Worm (Caenorhabditis elegans): ENCODE results near the gene Y39G8C.2.
A peak's percentile ranks its signal among the peaks of the same experiment; 100 is the strongest.

The Y39G8C.2 gene

DNA sequence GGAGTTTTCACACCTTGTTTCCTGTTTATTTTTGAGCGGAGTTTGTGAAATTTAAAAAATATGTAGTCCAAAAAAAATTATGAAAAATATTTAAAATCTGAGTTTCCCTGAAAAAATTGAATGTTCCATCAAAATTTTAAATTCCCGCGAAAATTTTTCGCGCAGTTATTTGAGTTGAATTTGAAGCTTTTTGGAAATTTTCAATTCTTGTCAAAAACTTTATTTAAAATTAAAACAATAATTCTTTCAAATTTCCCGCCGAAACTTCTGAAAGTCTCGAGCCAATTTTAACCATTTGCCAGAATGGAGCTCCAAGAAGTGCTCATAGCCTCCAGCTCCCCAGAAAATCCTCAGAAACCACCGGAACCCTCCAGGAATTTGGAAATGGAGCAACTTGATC lies 7.1 kb upstream of the Y39G8C.2 start, which contains the start of gene gur-4:
Gene gur-4 (plus strand): TSS at position 301 of the 400 bp plus-strand sequence.
- TF ChIP-seq sea-2 (GFP tag; optimal IDR thresholded peaks at IDR 0.05) (no peak), ceh-16 (tag; optimal IDR thresholded peaks at IDR 0.05) (no peak), ceh-9 (tag; optimal IDR thresholded peaks at IDR 0.05) (no peak), zag-1 (tag; optimal IDR thresholded peaks at IDR 0.05) (no peak), nhr-23 (tag; optimal IDR thresholded peaks at IDR 0.05) (no peak), snpc-4 (tag; optimal IDR thresholded peaks at IDR 0.05) (no peak), pqm-1 (tag; optimal IDR thresholded peaks at IDR 0.05) (no peak), ama-1 (optimal IDR thresholded peaks at IDR 0.05) (no peak), ZK546.5 (tag; optimal IDR thresholded peaks at IDR 0.05) (no peak), nfya-1 (tag; optimal IDR thresholded peaks at IDR 0.05; ENCODE audit: insufficient read depth) (no peak), fos-1 (tag; optimal IDR thresholded peaks at IDR 0.05) (no peak), nhr-76 (tag; optimal IDR thresholded peaks at IDR 0.05) (no peak), unc-39 (tag; optimal IDR thresholded peaks at IDR 0.05) (no peak), R02D3.7 (tag; optimal IDR thresholded peaks at IDR 0.05) (no peak), ztf-11 (tag; optimal IDR thresholded peaks at IDR 0.05) (no peak), lsy-12 (tag; optimal IDR thresholded peaks at IDR 0.05) (no peak), ztf-4 (tag; optimal IDR thresholded peaks at IDR 0.05) (no peak), nhr-12 (tag; optimal IDR thresholded peaks at IDR 0.05) (no peak), lin-15B (tag; optimal IDR thresholded peaks at IDR 0.05) (no peak), pha-4 (tag; optimal IDR thresholded peaks at IDR 0.05) (no peak)

DNA sequence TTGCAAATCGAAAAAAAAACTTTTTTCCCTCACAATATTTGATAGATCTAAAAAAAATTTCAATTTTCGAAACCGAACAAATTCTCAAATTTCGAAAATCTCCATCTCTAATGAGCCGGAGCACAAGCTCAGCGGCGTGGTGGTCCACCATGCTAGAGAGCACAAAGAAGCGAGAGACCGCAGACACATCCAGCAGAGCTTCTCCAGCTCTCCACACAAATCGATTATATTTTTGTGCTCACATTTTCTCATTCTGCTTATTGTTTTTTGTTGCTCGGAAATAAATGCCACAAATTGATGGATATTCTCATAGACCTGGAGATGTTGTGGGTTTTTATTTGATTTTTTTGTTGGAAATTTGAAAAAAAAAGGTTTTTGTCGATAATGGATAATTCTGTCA lies 4.7 kb upstream of the Y39G8C.2 start:
- no peak for TF ChIP-seq lsy-12 (tag; optimal IDR thresholded peaks at IDR 0.05)
- peak; percentile 18 for TF ChIP-seq hmg-11 (tag; optimal IDR thresholded peaks at IDR 0.05)
- TF ChIP-seq nfya-1 (tag; optimal IDR thresholded peaks at IDR 0.05; ENCODE audit: insufficient read depth) = peak; percentile 34
- TF ChIP-seq ceh-28 (tag; optimal IDR thresholded peaks at IDR 0.05) = peak; percentile 23
- no peak for TF ChIP-seq nhr-23 (tag; optimal IDR thresholded peaks at IDR 0.05)

DNA sequence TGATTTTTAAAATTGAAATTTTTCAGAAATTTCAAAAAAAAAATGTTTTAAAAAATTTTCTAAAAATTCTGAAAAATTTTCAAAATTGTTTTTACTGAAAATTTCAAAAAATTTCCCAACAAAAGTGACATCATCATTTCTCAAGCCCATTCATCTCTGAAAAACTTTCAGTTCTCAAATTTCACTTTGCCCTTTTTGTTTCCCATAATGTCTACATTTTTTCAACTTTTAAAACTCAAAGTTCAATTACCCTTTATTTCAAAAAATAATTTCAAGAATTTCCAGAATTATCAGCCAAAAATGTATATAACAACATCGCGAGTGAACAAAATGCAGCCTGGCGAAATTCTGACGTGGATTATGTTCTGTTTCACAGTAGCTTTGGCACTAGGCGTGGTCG lies 3.5 kb upstream of the Y39G8C.2 start, which contains the start of gene bkip-1:
Gene bkip-1 (plus strand): TSS at position 301 of the 400 bp plus-strand sequence.
- TF ChIP-seq daf-12 (tag; optimal IDR thresholded peaks at IDR 0.05) (no peak), mdl-1 (tag; optimal IDR thresholded peaks at IDR 0.05) (no peak), elt-1 (tag; optimal IDR thresholded peaks at IDR 0.05) (no peak), ceh-28 (tag; optimal IDR thresholded peaks at IDR 0.05) (no peak), nhr-23 (tag; optimal IDR thresholded peaks at IDR 0.05) (no peak), elt-2 (tag; optimal IDR thresholded peaks at IDR 0.05) (no peak), fkh-2 (tag; optimal IDR thresholded peaks at IDR 0.05) (no peak), nfya-1 (tag; optimal IDR thresholded peaks at IDR 0.05; ENCODE audit: insufficient read depth) (no peak), unc-62 (GFP tag; optimal IDR thresholded peaks at IDR 0.05) (no peak), ceh-16 (tag; optimal IDR thresholded peaks at IDR 0.05) (no peak), mml-1 (tag; optimal IDR thresholded peaks at IDR 0.05) (no peak), snpc-4 (tag; optimal IDR thresholded peaks at IDR 0.05) (no peak), ZK546.5 (tag; optimal IDR thresholded peaks at IDR 0.05) (no peak), nhr-43 (tag; optimal IDR thresholded peaks at IDR 0.05; ENCODE audit: poor library complexity, severe bottlenecking) (no peak), aly-2 (tag; optimal IDR thresholded peaks at IDR 0.05) (no peak), lin-39 (tag; optimal IDR thresholded peaks at IDR 0.05) (no peak), elt-3 (tag; optimal IDR thresholded peaks at IDR 0.05) (no peak), lin-15B (tag; optimal IDR thresholded peaks at IDR 0.05) (no peak)

DNA sequence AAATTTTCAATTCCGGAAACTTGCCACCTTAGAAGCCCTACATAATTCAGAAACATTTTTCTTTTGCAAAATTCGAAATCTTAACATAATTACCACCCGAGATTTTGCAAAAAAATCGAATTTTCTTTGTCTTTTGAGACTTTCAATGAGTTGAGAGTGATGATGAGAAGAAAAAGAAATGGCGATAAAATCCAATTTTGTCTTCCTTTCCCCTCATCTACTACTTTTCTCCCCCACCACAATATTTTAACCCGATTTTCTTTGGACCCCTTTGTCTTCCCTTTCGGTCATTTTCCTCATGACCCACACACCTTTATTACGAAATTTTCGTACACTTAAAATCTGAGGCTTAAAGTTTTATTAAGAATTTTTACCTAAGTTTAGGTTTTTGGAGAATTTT lies 930 bp upstream of the Y39G8C.2 start:
- no peak for TF ChIP-seq ama-1 (optimal IDR thresholded peaks at IDR 0.05)
- TF ChIP-seq fkh-10 (GFP tag; optimal IDR thresholded peaks at IDR 0.05) = peak; percentile 4
- TF ChIP-seq eor-1 (tag; optimal IDR thresholded peaks at IDR 0.05) = no peak
- no peak for TF ChIP-seq lin-15B (tag; optimal IDR thresholded peaks at IDR 0.05)
- TF ChIP-seq fkh-2 (tag; optimal IDR thresholded peaks at IDR 0.05) = no peak
- no peak for TF ChIP-seq snpc-4 (tag; optimal IDR thresholded peaks at IDR 0.05)
- no peak for TF ChIP-seq nhr-11 (tag; optimal IDR thresholded peaks at IDR 0.05)

DNA sequence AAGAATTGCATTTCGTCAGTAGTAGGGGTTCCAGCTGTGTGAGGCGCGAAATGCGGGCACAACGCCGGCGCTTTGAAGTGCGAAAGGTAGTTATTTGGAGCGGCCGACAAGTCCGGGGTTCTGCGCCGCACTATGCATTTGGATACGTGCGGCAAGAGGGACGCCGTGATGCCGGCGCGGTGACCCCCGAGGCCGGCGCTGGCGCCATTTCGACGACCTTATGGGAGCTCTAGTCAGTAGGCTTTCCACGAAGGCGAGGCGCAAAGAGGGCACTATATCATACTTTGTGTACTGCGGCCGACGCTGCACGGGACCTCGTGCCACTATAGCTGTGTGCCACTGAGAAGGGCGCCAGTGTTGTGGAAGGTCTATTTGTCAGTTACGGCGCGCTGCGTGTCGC lies 604 bp downstream of the Y39G8C.2 start:
- TF ChIP-seq ceh-16 (tag; optimal IDR thresholded peaks at IDR 0.05) (no peak), nhr-43 (tag; optimal IDR thresholded peaks at IDR 0.05; ENCODE audit: poor library complexity, severe bottlenecking) (no peak), sea-2 (GFP tag; optimal IDR thresholded peaks at IDR 0.05) (no peak), unc-39 (tag; optimal IDR thresholded peaks at IDR 0.05) (no peak), ceh-28 (tag; optimal IDR thresholded peaks at IDR 0.05) (no peak), aly-2 (tag; optimal IDR thresholded peaks at IDR 0.05) (no peak)
